Worm (Caenorhabditis elegans) whole organism, L3 larva: Measurements from ENCODE around the gene nipi-4.

Source experiments
- ama-1 ChIP-seq: fragments of 150-350 bp; optimal IDR thresholded peaks from 2 replicates; lab custom pipeline; 2018
- egl-27 ChIP-seq: sonication (generic microtip); optimal IDR thresholded peaks from 4 replicates; lab custom pipeline; 2017; ENCODE audit warnings: missing biosample characterization, missing genetic modification reagents, missing genetic modification characterization
- hmg-11 ChIP-seq: sonication (generic microtip); optimal IDR thresholded peaks from 2 replicates; lab custom pipeline; 2016; ENCODE audit warnings: missing genetic modification characterization, missing compliant biosample characterization
- jun-1 ChIP-seq: fragments of 150-350 bp; optimal IDR thresholded peaks from 2 replicates; lab custom pipeline; 2014; ENCODE audit warnings: missing biosample characterization, missing genetic modification reagents, missing genetic modification characterization
- lin-15B ChIP-seq: fragments of 150-350 bp; optimal IDR thresholded peaks from 2 replicates; lab custom pipeline; 2014; ENCODE audit warnings: missing biosample characterization, missing genetic modification characterization
- nfya-1 ChIP-seq: sonication (generic microtip); optimal IDR thresholded peaks from 2 replicates; lab custom pipeline; 2017; ENCODE audit warnings: missing genetic modification characterization, mild to moderate bottlenecking, missing compliant biosample characterization, antibody characterized with exemption, moderate library complexity; ENCODE audit not compliant: insufficient read depth
- nhr-237 ChIP-seq: fragments of 150-350 bp; optimal IDR thresholded peaks from 2 replicates; lab custom pipeline; 2014; ENCODE audit warnings: missing biosample characterization, missing genetic modification characterization
- nhr-67 ChIP-seq: fragments of 150-350 bp; optimal IDR thresholded peaks from 2 replicates; lab custom pipeline; 2014; ENCODE audit warnings: missing biosample characterization, missing genetic modification characterization
- nhr-77 ChIP-seq: fragments of 150-350 bp; optimal IDR thresholded peaks from 2 replicates; lab custom pipeline; 2014; ENCODE audit warnings: missing biosample characterization, missing genetic modification characterization
- pha-4 ChIP-seq: fragments of 150-350 bp; optimal IDR thresholded peaks from 2 replicates; lab custom pipeline; 2014; ENCODE audit warnings: missing biosample characterization, missing genetic modification reagents, missing genetic modification characterization
- skn-1 ChIP-seq: fragments of 150-350 bp; optimal IDR thresholded peaks from 2 replicates; lab custom pipeline; 2014; ENCODE audit warnings: missing biosample characterization, missing genetic modification characterization
- ztf-11 ChIP-seq: fragments of 150-350 bp; optimal IDR thresholded peaks from 2 replicates; lab custom pipeline; 2014; ENCODE audit warnings: missing biosample characterization, missing genetic modification characterization

DNA sequence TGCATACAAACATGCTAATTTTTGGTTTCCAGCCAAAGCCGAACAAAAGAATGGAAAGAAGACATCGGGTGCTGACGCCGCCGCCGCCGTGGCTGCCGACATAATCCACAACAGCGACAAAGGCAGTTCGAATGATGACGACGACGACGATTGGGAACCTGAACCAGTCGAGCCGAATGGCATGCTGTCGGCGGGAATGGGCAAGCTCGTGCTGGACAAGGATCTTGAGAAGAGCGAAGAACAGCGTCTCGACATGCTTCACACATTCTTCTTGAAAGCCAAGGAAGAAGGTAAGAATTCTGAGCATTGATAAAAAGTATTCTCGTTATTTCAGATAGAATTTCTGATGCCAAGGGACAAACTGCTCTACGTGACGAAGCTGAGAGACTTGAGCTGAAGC is 14.0 kb downstream of the nipi-4 start:
- no peak for TF ChIP-seq skn-1 (tag; lab: Kevin White, UChicago)
- no peak for TF ChIP-seq ama-1 (lab: Kevin White, UChicago)
- no peak for TF ChIP-seq nhr-237
- no peak for TF ChIP-seq nhr-67 (tag; lab: Kevin White, UChicago)
- no peak for TF ChIP-seq egl-27 (tag; lab: Kevin White, UChicago)
- TF ChIP-seq nfya-1 (tag; lab: Kevin White, UChicago) = no peak
- TF ChIP-seq pha-4 (tag; lab: Kevin White, UChicago) = no peak
- no peak for TF ChIP-seq lin-15B (tag; lab: Kevin White, UChicago)
- TF ChIP-seq jun-1 (tag; lab: Kevin White, UChicago) = no peak
- no peak for TF ChIP-seq ztf-11 (tag; lab: Kevin White, UChicago)
- TF ChIP-seq hmg-11 = no peak
- no peak for TF ChIP-seq nhr-77 (tag; lab: Kevin White, UChicago)
